Fruit fly (Drosophila melanogaster) whole organism, embryonic: ENCODE data around the gene CG43060.

Experiments
- CG10267 ChIP-seq: fragments of 200-800 bp; sonication (Bioruptor generic); optimal IDR thresholded peaks from 2 replicates; lab custom pipeline; 2018; ENCODE audit warnings: missing biosample characterization, mild to moderate bottlenecking, missing genetic modification characterization, moderate library complexity
- CG10366 ChIP-seq: fragments of 200-800 bp; sonication (Bioruptor generic); IDR thresholded peaks from 2 replicates; pipeline ENCODE4 v1.3.6; 2022; ENCODE audit warnings: missing biosample characterization, missing genetic modification characterization
- CG10543 ChIP-seq: fragments of 200-800 bp; sonication (Bioruptor generic); optimal IDR thresholded peaks from 3 replicates; lab custom pipeline; 2017; ENCODE audit warnings: missing biosample characterization, mild to moderate bottlenecking, missing genetic modification characterization, moderate library complexity
- CG11560 ChIP-seq: fragments of 200-800 bp; sonication (Bioruptor generic); IDR thresholded peaks from 3 replicates; pipeline ENCODE4 v1.3.6; 2022; ENCODE audit warnings: missing biosample characterization, missing genetic modification characterization
- CG11696 ChIP-seq: fragments of 200-800 bp; sonication (Bioruptor generic); IDR thresholded peaks from 2 replicates; pipeline ENCODE4 v1.3.6; 2022; ENCODE audit warnings: missing biosample characterization, missing genetic modification characterization
- CG12104 ChIP-seq: fragments of 200-800 bp; sonication (Bioruptor generic); optimal IDR thresholded peaks from 3 replicates; lab custom pipeline; 2016; ENCODE audit warnings: missing biosample characterization, missing genetic modification characterization
- CG1233 ChIP-seq: fragments of 200-800 bp; sonication (Bioruptor generic); optimal IDR thresholded peaks from 4 replicates; lab custom pipeline; 2018; ENCODE audit warnings: missing biosample characterization, mild to moderate bottlenecking, missing genetic modification characterization
- CG13287 ChIP-seq: fragments of 200-800 bp; sonication (Bioruptor generic); IDR thresholded peaks from 2 replicates; pipeline ENCODE4 v1.3.6; 2022; ENCODE audit warnings: missing biosample characterization, missing genetic modification characterization; ENCODE audit not compliant: partially characterized antibody
- CG15073 ChIP-seq: fragments of 200-800 bp; sonication (Bioruptor generic); optimal IDR thresholded peaks from 2 replicates; lab custom pipeline; 2016; ENCODE audit warnings: missing biosample characterization, missing genetic modification characterization
- CG1529 ChIP-seq: fragments of 200-800 bp; sonication (Bioruptor generic); optimal IDR thresholded peaks from 3 replicates; lab custom pipeline; 2018; ENCODE audit warnings: missing biosample characterization, missing genetic modification characterization
- CG1647 ChIP-seq: fragments of 200-800 bp; sonication (Bioruptor generic); optimal IDR thresholded peaks from 3 replicates; lab custom pipeline; 2016; ENCODE audit warnings: missing biosample characterization, missing genetic modification characterization
- CG17361 ChIP-seq: fragments of 200-800 bp; sonication (Bioruptor generic); IDR thresholded peaks from 3 replicates; pipeline ENCODE4 v1.3.6; 2022; ENCODE audit warnings: missing biosample characterization, missing genetic modification characterization
- CG2120 ChIP-seq: fragments of 200-800 bp; sonication (Bioruptor generic); optimal IDR thresholded peaks from 3 replicates; lab custom pipeline; 2016; ENCODE audit warnings: missing biosample characterization, missing genetic modification characterization
- CG2678 ChIP-seq: fragments of 200-800 bp; sonication (Bioruptor generic); optimal IDR thresholded peaks from 3 replicates; lab custom pipeline; 2019; ENCODE audit warnings: missing biosample characterization, mild to moderate bottlenecking, missing genetic modification characterization, moderate library complexity
- CG30431 ChIP-seq: fragments of 200-800 bp; sonication (Bioruptor generic); optimal IDR thresholded peaks from 2 replicates; lab custom pipeline; 2017; ENCODE audit warnings: missing biosample characterization, missing genetic modification characterization
- CG3065 ChIP-seq: fragments of 200-800 bp; sonication (Bioruptor generic); optimal IDR thresholded peaks from 2 replicates; lab custom pipeline; 2016; ENCODE audit warnings: missing biosample characterization, missing genetic modification characterization
- CG31365 ChIP-seq: fragments of 200-800 bp; sonication (Bioruptor generic); optimal IDR thresholded peaks from 2 replicates; lab custom pipeline; 2018; ENCODE audit warnings: missing biosample characterization, mild to moderate bottlenecking, missing genetic modification characterization
- CG31388 ChIP-seq: fragments of 200-800 bp; sonication (Bioruptor generic); optimal IDR thresholded peaks from 2 replicates; lab custom pipeline; 2016; ENCODE audit warnings: missing biosample characterization, missing genetic modification characterization
- CG34376 ChIP-seq: fragments of 200-800 bp; sonication (Bioruptor generic); optimal IDR thresholded peaks from 2 replicates; lab custom pipeline; 2018; ENCODE audit warnings: missing biosample characterization, mild to moderate bottlenecking, missing genetic modification characterization
- CG34422 ChIP-seq: fragments of 200-800 bp; sonication (Bioruptor generic); IDR thresholded peaks from 3 replicates; pipeline ENCODE4 v1.3.6; 2022; ENCODE audit warnings: missing biosample characterization, missing genetic modification characterization
- CG3847 ChIP-seq: fragments of 200-800 bp; sonication (Bioruptor generic); IDR thresholded peaks from 2 replicates; pipeline ENCODE4 v1.3.6; 2022; ENCODE audit warnings: missing biosample characterization, missing genetic modification characterization
- CG7928 ChIP-seq: fragments of 200-800 bp; sonication (Bioruptor generic); optimal IDR thresholded peaks from 2 replicates; lab custom pipeline; 2017; ENCODE audit warnings: missing biosample characterization, mild to moderate bottlenecking, missing genetic modification characterization
- CG8359 ChIP-seq: fragments of 200-800 bp; sonication (Bioruptor generic); optimal IDR thresholded peaks from 2 replicates; lab custom pipeline; 2017; ENCODE audit warnings: missing biosample characterization, mild to moderate bottlenecking, missing genetic modification characterization, borderline replicate concordance
- CG9437 ChIP-seq: fragments of 200-800 bp; sonication (Bioruptor generic); optimal IDR thresholded peaks from 2 replicates; lab custom pipeline; 2018; ENCODE audit warnings: missing biosample characterization, mild to moderate bottlenecking, missing genetic modification characterization
- CrebB ChIP-seq: fragments of 200-800 bp; sonication (Bioruptor generic); optimal IDR thresholded peaks from 3 replicates; lab custom pipeline; 2018; ENCODE audit warnings: missing biosample characterization, mild to moderate bottlenecking, missing genetic modification characterization
- Dll ChIP-seq: fragments of 200-800 bp; sonication (Bioruptor generic); IDR thresholded peaks from 4 replicates; pipeline ENCODE4 v1.3.6; 2022; ENCODE audit warnings: missing biosample characterization, missing genetic modification characterization; ENCODE audit not compliant: partially characterized antibody
- Fer1 ChIP-seq: fragments of 200-800 bp; sonication (Bioruptor generic); optimal IDR thresholded peaks from 2 replicates; lab custom pipeline; 2017; ENCODE audit warnings: missing biosample characterization, mild to moderate bottlenecking, missing genetic modification characterization
- HLH4C ChIP-seq: fragments of 200-800 bp; sonication (Bioruptor generic); IDR thresholded peaks from 3 replicates; pipeline ENCODE4 v1.3.6; 2022; ENCODE audit warnings: missing biosample characterization, missing genetic modification characterization; ENCODE audit not compliant: partially characterized antibody
- Hr78 ChIP-seq, 2 experiments: fragments of 200-800 bp in 1 of 2; fragments of >200 bp in 1 of 2; sonication (Bioruptor generic) in 1 of 2; optimal IDR thresholded peaks; 2 replicates each; lab custom pipeline; 2017 to 2019; ENCODE audit warnings: missing biosample characterization in 2 of 2, missing genetic modification characterization in 2 of 2, mild to moderate bottlenecking in 1 of 2, moderate library complexity in 1 of 2
- Kr ChIP-seq: fragments of 200-800 bp; sonication (Bioruptor generic); optimal IDR thresholded peaks from 2 replicates; lab custom pipeline; 2017; ENCODE audit warnings: missing biosample characterization, mild to moderate bottlenecking, missing genetic modification characterization
- Spps ChIP-seq: fragments of 200-800 bp; sonication (Bioruptor generic); optimal IDR thresholded peaks from 2 replicates; lab custom pipeline; 2018; ENCODE audit warnings: missing biosample characterization, mild to moderate bottlenecking, missing genetic modification characterization
- Usf ChIP-seq: fragments of 200-800 bp; sonication (Bioruptor generic); optimal IDR thresholded peaks from 2 replicates; lab custom pipeline; 2017; ENCODE audit warnings: missing genotype, missing biosample characterization, missing genetic modification characterization
- crc ChIP-seq: fragments of 200-800 bp; sonication (Bioruptor generic); optimal IDR thresholded peaks from 2 replicates; lab custom pipeline; 2016; ENCODE audit warnings: missing biosample characterization, missing genetic modification characterization
- dmrt11E ChIP-seq: fragments of 200-800 bp; sonication (Bioruptor generic); optimal IDR thresholded peaks from 3 replicates; lab custom pipeline; 2018; ENCODE audit warnings: missing biosample characterization, mild to moderate bottlenecking, missing genetic modification characterization, moderate library complexity
- dysf ChIP-seq: fragments of 200-800 bp; sonication (Bioruptor generic); IDR thresholded peaks from 3 replicates; pipeline ENCODE4 v1.3.6; 2022; ENCODE audit warnings: missing biosample characterization, missing genetic modification characterization
- fu2 ChIP-seq: fragments of 200-800 bp; sonication (Bioruptor generic); optimal IDR thresholded peaks from 2 replicates; lab custom pipeline; 2016; ENCODE audit warnings: missing biosample characterization, missing genetic modification characterization
- gce ChIP-seq: fragments of 200-800 bp; sonication (Bioruptor generic); IDR thresholded peaks from 3 replicates; pipeline ENCODE4 v1.3.6; 2022; ENCODE audit warnings: missing biosample characterization, missing genetic modification characterization
- ham ChIP-seq: fragments of 200-800 bp; sonication (Bioruptor generic); IDR thresholded peaks from 2 replicates; pipeline ENCODE4 v1.3.6; 2022; ENCODE audit warnings: missing biosample characterization, missing genetic modification characterization
- hbn ChIP-seq: fragments of 200-800 bp; sonication (Bioruptor generic); IDR thresholded peaks from 2 replicates; pipeline ENCODE4 v1.3.6; 2022; ENCODE audit warnings: missing biosample characterization, missing genetic modification characterization; ENCODE audit not compliant: partially characterized antibody
- her ChIP-seq: fragments of 200-800 bp; sonication (Bioruptor generic); optimal IDR thresholded peaks from 2 replicates; lab custom pipeline; 2016; ENCODE audit warnings: missing biosample characterization, missing genetic modification characterization
- jigr1 ChIP-seq: fragments of 200-800 bp; sonication (Bioruptor generic); IDR thresholded peaks from 3 replicates; pipeline ENCODE4 v1.3.6; 2022; ENCODE audit warnings: missing biosample characterization, missing genetic modification characterization
- jing ChIP-seq: fragments of 200-800 bp; sonication (Bioruptor generic); optimal IDR thresholded peaks from 2 replicates; lab custom pipeline; 2018; ENCODE audit warnings: missing biosample characterization, mild to moderate bottlenecking, missing genetic modification characterization
- luna ChIP-seq: fragments of 200-800 bp; sonication (Bioruptor generic); optimal IDR thresholded peaks from 2 replicates; lab custom pipeline; 2016; ENCODE audit warnings: missing biosample characterization, missing genetic modification characterization
- pita ChIP-seq: fragments of 200-800 bp; sonication (Bioruptor generic); optimal IDR thresholded peaks from 2 replicates; lab custom pipeline; 2017; ENCODE audit warnings: missing biosample characterization, mild to moderate bottlenecking, missing genetic modification characterization
- rib ChIP-seq: fragments of 200-800 bp; sonication (Bioruptor generic); IDR thresholded peaks from 2 replicates; pipeline ENCODE4 v1.3.6; 2022; ENCODE audit warnings: missing biosample characterization, missing genetic modification characterization
- run ChIP-seq: fragments of 200-800 bp; sonication (Bioruptor generic); optimal IDR thresholded peaks from 3 replicates; lab custom pipeline; 2018; ENCODE audit warnings: missing biosample characterization, mild to moderate bottlenecking, missing genetic modification characterization
- scrt ChIP-seq: fragments of 200-800 bp; sonication (Bioruptor generic); optimal IDR thresholded peaks from 2 replicates; lab custom pipeline; 2018; ENCODE audit warnings: missing biosample characterization, mild to moderate bottlenecking, missing genetic modification characterization, moderate library complexity
- so ChIP-seq: fragments of 200-800 bp; sonication (Bioruptor generic); IDR thresholded peaks from 3 replicates; pipeline ENCODE4 v1.3.6; 2022; ENCODE audit warnings: missing biosample characterization, missing genetic modification characterization
- ttk ChIP-seq: fragments of 200-800 bp; sonication (Bioruptor generic); IDR thresholded peaks from 2 replicates; pipeline ENCODE4 v2.1.2; 2022; ENCODE audit warnings: missing biosample characterization, missing genetic modification characterization
- yki ChIP-seq: fragments of >200 bp; optimal IDR thresholded peaks from 3 replicates; lab custom pipeline; 2018
- z ChIP-seq: fragments of 200-800 bp; sonication (Bioruptor generic); IDR thresholded peaks from 3 replicates; pipeline ENCODE4 v1.3.6; 2022; ENCODE audit warnings: missing biosample characterization, missing genetic modification characterization

Gene CG43060

DNA sequence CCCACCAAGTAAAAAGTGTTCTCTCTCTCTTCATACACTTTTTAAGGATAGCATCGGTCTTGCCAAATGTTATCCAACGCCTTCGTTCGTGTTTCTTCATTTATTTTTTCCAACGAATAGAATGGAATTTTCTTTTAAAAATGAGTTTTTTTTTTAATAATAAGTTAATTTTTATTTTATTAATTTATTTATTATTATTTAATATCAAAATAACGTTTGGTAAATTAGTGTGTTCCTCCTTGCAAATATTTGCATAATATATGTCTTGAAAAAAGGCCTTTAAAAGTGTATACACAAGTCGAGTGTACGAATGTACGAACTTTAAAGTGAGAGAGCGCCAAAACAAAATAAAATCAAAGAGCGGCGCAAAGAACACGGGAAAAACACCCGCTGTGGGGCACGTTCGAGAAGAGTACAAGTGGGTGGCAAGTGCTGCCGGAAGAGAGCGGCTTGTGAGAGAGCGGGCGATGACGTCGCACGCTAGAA is 13.8 kb upstream of the CG43060 start (continued):
- peak; percentile 84 for TF ChIP-seq CG10543 (GFP tag; lab: Kevin White, UChicago)
- TF ChIP-seq CG13287 (GFP tag; lab: Robert Waterston, UW) = no peak; the same call in 1 of the 2 replicates
- TF ChIP-seq CG2120 (GFP tag; lab: Kevin White, UChicago) = peak; percentile 77
- peak; percentile 25 for TF ChIP-seq fu2 (GFP tag; lab: Kevin White, UChicago)
- 0 out of 3 replicates have a peak, but pooled peaks have one; percentile 39 for TF ChIP-seq gce (GFP tag; lab: Robert Waterston, UW)
- TF ChIP-seq CG1647 (GFP tag; lab: Kevin White, UChicago) = no peak
- peak; percentile 72 for TF ChIP-seq so (GFP tag; lab: Robert Waterston, UW)
- TF ChIP-seq CG30431 (GFP tag; lab: Kevin White, UChicago) = peak; percentile 80
- no peak for TF ChIP-seq yki (lab: Kevin White, UChicago)
- 0 out of 3 replicates have a peak, but pooled peaks have one; percentile 7 for TF ChIP-seq CG34422 (GFP tag; lab: Robert Waterston, UW)
- no peak for TF ChIP-seq CG31365 (tag; lab: Kevin White, UChicago)
- peak; percentile 90 for TF ChIP-seq run (tag; lab: Kevin White, UChicago)
- no peak for TF ChIP-seq Kr (GFP tag; lab: Kevin White, UChicago)
- TF ChIP-seq jing (GFP tag; lab: Kevin White, UChicago) = peak; percentile 5
- TF ChIP-seq Usf (GFP tag; lab: Kevin White, UChicago) = peak; percentile 70
- peak; percentile 35; the same call in 1 of the 2 replicates for TF ChIP-seq CG11696
- peak; percentile 34; the same call in 1 of the 4 replicates for TF ChIP-seq Dll (GFP tag; lab: Robert Waterston, UW)
- TF ChIP-seq CG3847 (GFP tag; lab: Robert Waterston, UW) = peak; percentile 82
- no peak for TF ChIP-seq CG34376 (GFP tag; lab: Kevin White, UChicago)
- peak in 1 of 2 experiments; percentile 76 for TF ChIP-seq Hr78 (GFP tag; optimal IDR thresholded peaks at IDR 0.05; lab: Kevin White, UChicago)
- TF ChIP-seq dysf (GFP tag; lab: Robert Waterston, UW) = peak; percentile 85
- TF ChIP-seq CG8359 (GFP tag; lab: Kevin White, UChicago) = peak; percentile 61
- TF ChIP-seq CG7928 (GFP tag; lab: Kevin White, UChicago) = no peak
- TF ChIP-seq jigr1 = no peak
- TF ChIP-seq CG15073 = peak; percentile 33
- no peak for TF ChIP-seq rib (GFP tag; lab: Robert Waterston, UW)
- TF ChIP-seq z (GFP tag; lab: Robert Waterston, UW) = no peak
- no peak for TF ChIP-seq her (GFP tag; lab: Kevin White, UChicago)
- peak; percentile 49 for TF ChIP-seq CrebB (tag; lab: Kevin White, UChicago)
- TF ChIP-seq CG3065 (GFP tag; lab: Kevin White, UChicago) = peak; percentile 45
- peak; percentile 77 for TF ChIP-seq CG12104 (GFP tag; lab: Kevin White, UChicago)
- peak; percentile 74 for TF ChIP-seq scrt (GFP tag; lab: Kevin White, UChicago)
- peak; percentile 50 for TF ChIP-seq Spps (tag; lab: Kevin White, UChicago)
- TF ChIP-seq CG2678 = peak; percentile 95
- peak; percentile 94 for TF ChIP-seq CG9437 (GFP tag; lab: Kevin White, UChicago)
- TF ChIP-seq pita (GFP tag; lab: Kevin White, UChicago) = no peak
- peak; percentile 70 for TF ChIP-seq CG1233 (GFP tag; lab: Kevin White, UChicago)
- peak; percentile 81 for TF ChIP-seq ttk (GFP tag; lab: Robert Waterston, UW)
- TF ChIP-seq HLH4C (GFP tag; lab: Robert Waterston, UW) = no peak
- peak; percentile 86 for TF ChIP-seq Fer1 (GFP tag; lab: Kevin White, UChicago)
- no peak for TF ChIP-seq luna
- peak; percentile 70 for TF ChIP-seq dmrt11E
- TF ChIP-seq CG10366 (GFP tag; lab: Robert Waterston, UW) = peak; percentile 81
- TF ChIP-seq CG10267 (tag; lab: Kevin White, UChicago) = peak; percentile 82
- no peak for TF ChIP-seq CG11560 (tag; lab: Robert Waterston, UW)
- no peak for TF ChIP-seq CG1529 (GFP tag; lab: Kevin White, UChicago)
- no peak for TF ChIP-seq CG31388
- no peak for TF ChIP-seq crc
- no peak; the same call in 1 of the 3 replicates for TF ChIP-seq CG17361 (GFP tag; lab: Robert Waterston, UW)
- TF ChIP-seq ham (GFP tag; lab: Robert Waterston, UW) = no peak
- TF ChIP-seq hbn (GFP tag; lab: Robert Waterston, UW) = 0 out of 2 replicates have a peak, but pooled peaks have one; percentile 28
